Worm (Caenorhabditis elegans) whole organism, L1 larva: ENCODE results near the gene cylc-1.

Experiments used
- C04F5.9 ChIP-seq: sonication (generic microtip); optimal IDR thresholded peaks from 2 replicates; lab custom pipeline; 2016; ENCODE audit warnings: missing genetic modification characterization, missing compliant biosample characterization
- C16A3.4 ChIP-seq: fragments of 150-350 bp; optimal IDR thresholded peaks from 2 replicates; lab custom pipeline; 2014; ENCODE audit warnings: missing biosample characterization, missing genetic modification characterization
- F16B12.6 ChIP-seq: fragments of 150-350 bp; optimal IDR thresholded peaks from 2 replicates; lab custom pipeline; 2014; ENCODE audit warnings: missing biosample characterization, missing genetic modification characterization
- ceh-8 ChIP-seq: fragments of 200-800 bp; sonication (Bioruptor generic); optimal IDR thresholded peaks from 2 replicates; lab custom pipeline; 2018; ENCODE audit warnings: mild to moderate bottlenecking, missing genetic modification characterization, moderate library complexity, missing compliant biosample characterization
- ceh-88 ChIP-seq: fragments of 200-800 bp; sonication (Bioruptor generic); IDR thresholded peaks from 2 replicates; pipeline ENCODE4 v1.3.6; 2022; ENCODE audit warnings: missing genetic modification characterization, missing compliant biosample characterization
- ceh-90 ChIP-seq: sonication (generic microtip); optimal IDR thresholded peaks from 2 replicates; lab custom pipeline; 2016; ENCODE audit warnings: missing genetic modification characterization, missing compliant biosample characterization
- dsc-1 ChIP-seq: sonication (generic microtip); optimal IDR thresholded peaks from 2 replicates; lab custom pipeline; 2016; ENCODE audit warnings: mild to moderate bottlenecking, missing genetic modification characterization, missing compliant biosample characterization
- efl-3 ChIP-seq: fragments of 200-800 bp; sonication (Bioruptor generic); optimal IDR thresholded peaks from 2 replicates; lab custom pipeline; 2018; ENCODE audit warnings: mild to moderate bottlenecking, missing genetic modification characterization, missing compliant biosample characterization
- elt-3 ChIP-seq, 6 experiments: fragments of 150-350 bp in 1 of 6; sonication (generic microtip); optimal IDR thresholded peaks; 2 replicates each; lab custom pipeline; 2017 to 2018; ENCODE audit warnings: missing biosample characterization in 6 of 6, missing genetic modification characterization in 6 of 6, inconsistent platforms in 1 of 6
- fkh-4 ChIP-seq: sonication (generic microtip); optimal IDR thresholded peaks from 2 replicates; lab custom pipeline; 2016; ENCODE audit warnings: missing compliant biosample characterization, missing genetic modification characterization, borderline replicate concordance
- hlh-17 ChIP-seq: fragments of 200-800 bp; sonication (Bioruptor generic); optimal IDR thresholded peaks from 2 replicates; lab custom pipeline; 2018; ENCODE audit warnings: missing genetic modification characterization, mild to moderate bottlenecking, missing compliant biosample characterization, moderate library complexity, borderline replicate concordance
- isw-1 ChIP-seq: fragments of 200-800 bp; sonication (Bioruptor generic); IDR thresholded peaks from 2 replicates; pipeline ENCODE4 v1.3.6; 2022; ENCODE audit warnings: missing genetic modification characterization, missing compliant biosample characterization
- jun-1 ChIP-seq: fragments of 150-350 bp; optimal IDR thresholded peaks from 2 replicates; lab custom pipeline; 2014; ENCODE audit warnings: missing biosample characterization, missing genetic modification reagents, missing genetic modification characterization
- lin-15B ChIP-seq: fragments of 150-350 bp; sonication (generic microtip); optimal IDR thresholded peaks from 3 replicates; lab custom pipeline; 2014; ENCODE audit warnings: missing biosample characterization, missing genetic modification characterization
- lin-39 ChIP-seq: fragments of 150-350 bp; optimal IDR thresholded peaks from 2 replicates; lab custom pipeline; 2014; ENCODE audit warnings: missing biosample characterization, missing genetic modification reagents, missing genetic modification characterization
- lsy-2 ChIP-seq, 2 experiments: fragments of 150-350 bp; optimal IDR thresholded peaks; 2 replicates each; lab custom pipeline; 2014; ENCODE audit warnings: missing biosample characterization in 2 of 2, missing genetic modification characterization in 2 of 2
- mdl-1 ChIP-seq, 2 experiments: fragments of 150-350 bp; optimal IDR thresholded peaks; 2 replicates each; lab custom pipeline; 2014 to 2017; ENCODE audit warnings: missing biosample characterization in 2 of 2, missing genetic modification characterization in 2 of 2, inconsistent platforms in 1 of 2
- nhr-12 ChIP-seq: sonication (generic microtip); optimal IDR thresholded peaks from 2 replicates; lab custom pipeline; 2017; ENCODE audit warnings: missing biosample characterization, missing genetic modification characterization
- nhr-19 ChIP-seq: fragments of 200-800 bp; sonication (Bioruptor generic); conservative IDR thresholded peaks from 2 replicates; pipeline ENCODE4 v1.3.6; 2022; ENCODE audit warnings: missing genetic modification characterization, missing compliant biosample characterization
- nhr-20 ChIP-seq: sonication (generic microtip); optimal IDR thresholded peaks from 2 replicates; lab custom pipeline; 2016; ENCODE audit warnings: mild to moderate bottlenecking, missing genetic modification characterization, missing compliant biosample characterization
- nhr-47 ChIP-seq: sonication (generic microtip); optimal IDR thresholded peaks from 2 replicates; lab custom pipeline; 2016; ENCODE audit warnings: mild to moderate bottlenecking, missing genetic modification characterization, moderate library complexity, missing compliant biosample characterization
- nhr-71 ChIP-seq: sonication (generic microtip); optimal IDR thresholded peaks from 2 replicates; lab custom pipeline; 2016; ENCODE audit warnings: mild to moderate bottlenecking, missing genetic modification characterization, moderate library complexity, missing compliant biosample characterization
- nhr-77 ChIP-seq: fragments of 150-350 bp; optimal IDR thresholded peaks from 2 replicates; lab custom pipeline; 2014; ENCODE audit warnings: missing biosample characterization, missing genetic modification characterization
- nhr-85 ChIP-seq: sonication (generic microtip); peaks from one replicate; lab custom pipeline; 2016; ENCODE audit warnings: missing genetic modification characterization, inconsistent platforms, missing compliant biosample characterization
- nhr-90 ChIP-seq: sonication (generic microtip); optimal IDR thresholded peaks from 2 replicates; lab custom pipeline; 2016; ENCODE audit warnings: mild to moderate bottlenecking, missing genetic modification characterization, missing compliant biosample characterization; ENCODE audit not compliant: poor library complexity
- pag-3 ChIP-seq: sonication (generic microtip); optimal IDR thresholded peaks from 2 replicates; lab custom pipeline; 2017; ENCODE audit warnings: missing genetic modification characterization, mild to moderate bottlenecking, missing compliant biosample characterization, antibody characterized with exemption, borderline replicate concordance; ENCODE audit not compliant: insufficient read depth
- unc-30 ChIP-seq: sonication (generic microtip); optimal IDR thresholded peaks from 2 replicates; lab custom pipeline; 2017; ENCODE audit warnings: missing biosample characterization, missing genetic modification characterization
- unc-62 ChIP-seq: fragments of 150-350 bp; optimal IDR thresholded peaks from 2 replicates; lab custom pipeline; 2014; ENCODE audit warnings: missing biosample characterization, missing genetic modification reagents, missing genetic modification characterization
- unc-86 ChIP-seq: sonication (generic microtip); optimal IDR thresholded peaks from 2 replicates; lab custom pipeline; 2016; ENCODE audit warnings: missing genetic modification characterization, missing compliant biosample characterization
- unc-98 ChIP-seq: fragments of 200-800 bp; sonication (Bioruptor generic); IDR thresholded peaks from 2 replicates; pipeline ENCODE4 v1.3.6; 2022; ENCODE audit warnings: missing genetic modification characterization, missing compliant biosample characterization
- zag-1 ChIP-seq: fragments of 150-350 bp; optimal IDR thresholded peaks from 2 replicates; lab custom pipeline; 2014; ENCODE audit warnings: missing biosample characterization, missing genetic modification characterization

The cylc-1 gene

DNA sequence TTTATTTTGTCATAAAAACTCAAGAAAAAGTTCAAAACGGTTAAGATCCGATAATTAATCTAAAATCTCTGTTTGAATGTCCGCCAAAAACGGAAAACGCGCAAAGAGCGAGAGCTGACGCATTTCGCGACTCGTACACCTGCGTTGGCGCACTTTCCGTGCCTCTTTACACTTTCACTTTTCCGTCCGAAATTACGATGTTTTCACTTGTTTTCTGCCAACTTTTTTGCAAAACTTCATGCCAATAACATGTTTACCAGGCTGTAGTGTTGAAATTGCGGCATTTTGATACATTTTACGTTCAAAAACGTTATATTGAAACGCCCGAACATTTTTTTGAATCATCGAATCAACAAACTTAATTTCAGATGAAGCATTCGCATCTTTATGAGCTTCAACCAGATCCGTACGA, 41.8 kb downstream of the cylc-1 start, which contains the start of gene W03F8.4 (continued):
- TF ChIP-seq unc-86 (tag; lab: Kevin White, UChicago) (peak; percentile 91), efl-3 (GFP tag; lab: Kevin White, UChicago) (peak; percentile 78), nhr-19 (peak; percentile 96), isw-1 (GFP tag; lab: Robert Waterston, UW) (peak; percentile 93), mdl-1 (tag; optimal IDR thresholded peaks at IDR 0.05; lab: Kevin White, UChicago) (peak in 1 of 2 experiments; percentile 82), nhr-71 (tag; lab: Kevin White, UChicago) (peak; percentile 98), jun-1 (peak; percentile 92), hlh-17 (GFP tag; lab: Kevin White, UChicago) (no peak), dsc-1 (peak; percentile 97), lsy-2 (tag; optimal IDR thresholded peaks at IDR 0.05; lab: Kevin White, UChicago) (peak; percentile 95 to 96), C04F5.9 (peak; percentile 85), ceh-90 (tag; lab: Kevin White, UChicago) (peak; percentile 55), zag-1 (tag; lab: Kevin White, UChicago) (no peak), nhr-77 (tag; lab: Kevin White, UChicago) (peak; percentile 88), nhr-47 (tag; lab: Kevin White, UChicago) (peak; percentile 98), nhr-20 (tag; lab: Kevin White, UChicago) (peak; percentile 96), pag-3 (peak; percentile 75), fkh-4 (peak; percentile 80), lin-15B (tag; lab: Kevin White, UChicago) (peak; percentile 89), ceh-88 (peak; percentile 93), F16B12.6 (peak; percentile 75), unc-98 (peak; percentile 17; the same call in 1 of the 2 replicates), C16A3.4 (tag; lab: Kevin White, UChicago) (peak; percentile 96), elt-3 (tag; optimal IDR thresholded peaks at IDR 0.05; lab: Kevin White, UChicago) (peak in 4 of 6 experiments; percentile 32 to 95 (median 88)), unc-30 (tag; lab: Kevin White, UChicago) (no peak), lin-39 (tag; lab: Kevin White, UChicago) (peak; percentile 96), nhr-85 (peak; percentile 99), nhr-12 (tag; lab: Kevin White, UChicago) (no peak), ceh-8 (peak; percentile 95), nhr-90 (tag; lab: Kevin White, UChicago) (peak; percentile 98), unc-62 (GFP tag; lab: Kevin White, UChicago) (peak; percentile 58)
